Worm (Caenorhabditis elegans): ENCODE data around the gene dpy-2.

The dpy-2 gene

DNA sequence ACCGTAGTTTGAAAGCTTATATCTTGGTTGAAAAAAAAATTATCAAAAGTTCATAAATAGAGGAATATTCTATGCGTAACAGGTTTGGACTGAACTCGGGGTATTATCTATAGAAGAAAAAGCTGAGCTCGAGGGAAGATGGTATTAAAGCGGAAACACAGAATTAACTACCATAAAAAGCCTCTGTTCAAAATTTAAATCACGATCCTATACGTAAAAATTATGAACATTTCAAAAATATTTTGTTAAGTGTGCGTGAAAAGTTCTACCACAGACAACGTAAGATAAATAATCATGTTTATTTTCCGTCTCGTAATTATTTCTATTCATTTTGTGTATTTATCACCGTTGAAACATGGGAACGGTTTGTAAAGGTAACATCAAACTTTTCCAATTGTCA lies 32.3 kb downstream of the dpy-2 start, which contains the start of gene F41G3.5:
Gene F41G3.5, plus strand, starts transcription at position 301 of the 400 bp plus-strand sequence.
- no peak for TF ChIP-seq ets-7 (tag; optimal IDR thresholded peaks at IDR 0.05)
- TF ChIP-seq tra-4 (tag; optimal IDR thresholded peaks at IDR 0.05) = no peak
- no peak for TF ChIP-seq tbx-37 (GFP tag; conservative IDR thresholded peaks at IDR 0.05)
- no peak for TF ChIP-seq hmg-4 (GFP tag; optimal IDR thresholded peaks at IDR 0.05)
- no peak for TF ChIP-seq ceh-13 (GFP tag; optimal IDR thresholded peaks at IDR 0.05)
- TF ChIP-seq flt-1 (GFP tag; IDR thresholded peaks at IDR 0.05) = no peak
- TF ChIP-seq pes-1 (GFP tag; IDR thresholded peaks at IDR 0.05) = no peak
- no peak for TF ChIP-seq ama-1 (optimal IDR thresholded peaks at IDR 0.05)
- no peak for TF ChIP-seq aly-1 (tag; optimal IDR thresholded peaks at IDR 0.05)
- TF ChIP-seq ceh-36 (tag; optimal IDR thresholded peaks at IDR 0.05) = no peak
- TF ChIP-seq scrt-1 (GFP tag; IDR thresholded peaks at IDR 0.05) = no peak

DNA sequence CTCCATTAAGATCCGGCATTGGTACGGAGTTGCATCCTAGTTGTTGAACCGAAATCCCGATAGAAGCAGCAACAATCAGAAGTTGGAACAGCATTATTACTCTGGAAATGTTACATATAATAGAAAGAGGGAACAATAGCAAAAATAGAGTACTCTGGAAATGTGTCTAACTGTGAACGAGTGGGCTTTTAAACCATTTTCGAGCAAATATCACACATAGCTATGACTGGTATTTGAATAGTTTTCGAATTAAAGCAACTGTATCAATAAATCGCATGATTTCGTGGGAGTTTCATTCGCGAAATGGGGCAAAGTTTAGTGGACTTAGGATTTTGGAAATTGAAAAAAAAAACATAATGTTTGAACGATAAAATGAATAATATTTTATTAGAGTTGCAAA lies 35.3 kb downstream of the dpy-2 start, which contains the start of gene F41G3.10:
Gene F41G3.10, minus strand, starts transcription at position 101 of the 400 bp plus-strand sequence.
- no peak for TF ChIP-seq aly-1 (tag; optimal IDR thresholded peaks at IDR 0.05)
- TF ChIP-seq scrt-1 (GFP tag; IDR thresholded peaks at IDR 0.05) = no peak
- TF ChIP-seq F13C5.2 (tag; optimal IDR thresholded peaks at IDR 0.05) = no peak
- TF ChIP-seq hmbx-1 (tag; optimal IDR thresholded peaks at IDR 0.05) = no peak
- no peak for TF ChIP-seq ceh-36 (tag; optimal IDR thresholded peaks at IDR 0.05)
- TF ChIP-seq ama-1 (optimal IDR thresholded peaks at IDR 0.05) = no peak
- TF ChIP-seq hmg-4 (GFP tag; optimal IDR thresholded peaks at IDR 0.05) = no peak
- TF ChIP-seq hnd-1 (tag; optimal IDR thresholded peaks at IDR 0.05) = no peak
- TF ChIP-seq tbx-11 (GFP tag; IDR thresholded peaks at IDR 0.05) = no peak
- TF ChIP-seq sea-1 (GFP tag; conservative IDR thresholded peaks at IDR 0.05) = no peak
- no peak for TF ChIP-seq tbx-37 (GFP tag; conservative IDR thresholded peaks at IDR 0.05)

DNA sequence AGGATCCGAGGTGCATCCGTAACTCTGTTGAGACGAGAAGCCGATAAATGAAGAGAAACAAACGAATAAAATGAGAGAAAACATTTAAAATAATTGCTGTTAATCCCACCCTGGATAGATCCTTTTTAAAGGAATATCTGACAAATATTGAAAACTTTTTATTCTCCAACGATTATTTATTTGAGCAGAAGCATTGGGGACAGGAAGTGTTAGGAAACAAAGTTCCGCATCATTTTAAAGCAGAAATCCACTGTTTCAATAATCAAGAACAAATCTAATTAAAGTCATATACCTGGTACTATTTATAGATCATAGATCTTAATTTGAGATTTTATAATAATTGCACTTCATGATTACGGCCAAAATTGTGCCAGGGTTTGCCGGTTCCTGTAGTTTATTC lies 36.8 kb downstream of the dpy-2 start, which contains the start of gene F41G3.20:
Gene F41G3.20, minus strand, starts transcription at position 101 of the 400 bp plus-strand sequence.
- TF ChIP-seq ama-1 (optimal IDR thresholded peaks at IDR 0.05) = no peak

DNA sequence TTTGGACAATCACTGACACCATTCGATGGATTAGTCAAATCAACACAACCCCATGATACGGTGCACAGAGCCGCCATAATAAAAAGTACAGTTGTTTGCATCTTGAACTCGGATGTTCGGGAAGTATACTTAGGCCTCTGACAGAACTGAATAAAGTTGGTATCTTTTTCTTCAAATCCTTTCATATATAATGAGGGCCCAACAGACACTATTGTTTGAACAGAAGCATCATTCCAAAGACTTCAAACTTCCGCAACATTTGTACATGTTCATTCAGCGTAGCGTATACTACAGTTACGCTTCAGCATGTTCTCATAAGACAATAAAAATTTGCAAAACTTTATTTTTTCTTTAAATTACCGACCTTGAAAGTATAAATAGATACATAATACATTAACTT lies 37.9 kb downstream of the dpy-2 start, which contains the start of gene F41G3.19:
Gene F41G3.19, minus strand, starts transcription at position 101 of the 400 bp plus-strand sequence.
- TF ChIP-seq flt-1 (GFP tag; IDR thresholded peaks at IDR 0.05) (no peak), hmbx-1 (tag; optimal IDR thresholded peaks at IDR 0.05) (no peak), tra-4 (tag; optimal IDR thresholded peaks at IDR 0.05) (no peak), ceh-13 (GFP tag; optimal IDR thresholded peaks at IDR 0.05) (no peak), ceh-36 (tag; optimal IDR thresholded peaks at IDR 0.05) (no peak), tbx-37 (GFP tag; conservative IDR thresholded peaks at IDR 0.05) (no peak), tbx-11 (GFP tag; IDR thresholded peaks at IDR 0.05) (no peak), ama-1 (optimal IDR thresholded peaks at IDR 0.05) (no peak), scrt-1 (GFP tag; IDR thresholded peaks at IDR 0.05) (no peak), ets-7 (tag; optimal IDR thresholded peaks at IDR 0.05) (no peak), hmg-4 (GFP tag; optimal IDR thresholded peaks at IDR 0.05) (no peak), sea-1 (GFP tag; conservative IDR thresholded peaks at IDR 0.05) (no peak), aly-1 (tag; optimal IDR thresholded peaks at IDR 0.05) (no peak), hnd-1 (tag; optimal IDR thresholded peaks at IDR 0.05) (no peak), B0310.2 (tag; optimal IDR thresholded peaks at IDR 0.05) (no peak), pes-1 (GFP tag; IDR thresholded peaks at IDR 0.05) (no peak), F13C5.2 (tag; optimal IDR thresholded peaks at IDR 0.05) (no peak)

DNA sequence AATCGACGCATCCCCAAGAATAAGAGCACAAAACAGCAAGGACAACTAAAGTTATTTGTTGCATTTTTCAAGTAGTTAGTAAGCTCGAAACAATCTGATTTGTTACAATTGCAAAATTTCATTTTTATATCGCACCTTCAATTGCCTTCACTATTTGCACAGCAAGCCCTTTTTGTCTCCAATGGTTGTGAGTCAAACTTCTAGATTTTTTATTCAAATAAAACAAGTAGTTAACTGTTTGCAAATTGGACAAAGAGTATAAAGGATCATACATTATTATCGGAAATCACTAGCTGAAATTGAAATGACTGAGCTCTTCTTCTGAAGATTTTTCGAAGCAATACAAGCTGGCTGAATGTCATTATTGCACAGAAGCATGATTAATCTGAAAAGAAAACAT lies 38.8 kb downstream of the dpy-2 start, which contains the start of gene F41G3.21:
Gene F41G3.21, minus strand, starts transcription at position 101 of the 400 bp plus-strand sequence.
- TF ChIP-seq hmbx-1 (tag; optimal IDR thresholded peaks at IDR 0.05) = no peak
- TF ChIP-seq ceh-36 (tag; optimal IDR thresholded peaks at IDR 0.05) = no peak
- no peak for TF ChIP-seq ceh-13 (GFP tag; optimal IDR thresholded peaks at IDR 0.05)
- TF ChIP-seq tbx-11 (GFP tag; IDR thresholded peaks at IDR 0.05) = no peak
- no peak for TF ChIP-seq hmg-4 (GFP tag; optimal IDR thresholded peaks at IDR 0.05)
- no peak for TF ChIP-seq F13C5.2 (tag; optimal IDR thresholded peaks at IDR 0.05)
- TF ChIP-seq flt-1 (GFP tag; IDR thresholded peaks at IDR 0.05) = no peak
- no peak for TF ChIP-seq ets-7 (tag; optimal IDR thresholded peaks at IDR 0.05)
- no peak for TF ChIP-seq sea-1 (GFP tag; conservative IDR thresholded peaks at IDR 0.05)
- no peak for TF ChIP-seq ama-1 (optimal IDR thresholded peaks at IDR 0.05)
- no peak for TF ChIP-seq scrt-1 (GFP tag; IDR thresholded peaks at IDR 0.05)
- TF ChIP-seq pes-1 (GFP tag; IDR thresholded peaks at IDR 0.05) = no peak
- TF ChIP-seq tra-4 (tag; optimal IDR thresholded peaks at IDR 0.05) = no peak

DNA sequence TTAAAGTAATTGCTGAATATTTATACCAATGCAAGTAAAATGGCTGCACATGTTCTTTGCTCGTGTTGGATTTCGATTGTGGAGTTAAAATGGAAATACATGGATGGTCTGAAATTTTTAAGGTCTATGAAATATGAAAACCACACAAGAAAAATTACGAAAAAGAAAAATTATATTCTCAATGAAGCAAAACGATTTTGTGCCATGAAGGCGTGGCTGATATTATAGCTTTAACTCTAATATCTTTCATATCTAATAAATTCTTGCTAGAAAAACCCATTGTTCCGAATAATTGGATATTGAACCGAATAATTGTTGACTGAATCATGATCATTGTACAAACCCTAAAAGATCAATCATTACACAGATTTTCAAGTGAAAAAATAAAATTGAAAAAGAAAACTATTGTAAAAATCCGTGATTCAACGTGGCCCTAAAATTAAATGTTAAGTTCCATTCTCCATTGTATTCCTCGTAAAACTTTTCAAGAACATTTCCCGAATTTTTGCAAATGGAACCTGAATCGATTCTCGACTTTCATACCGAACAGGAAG lies 40.7 kb downstream of the dpy-2 start, which contains the start of the genes srx-95 and fis-1:
Gene srx-95, minus strand, starts transcription at position 101 of the 554 bp plus-strand sequence.
Gene fis-1, plus strand, starts transcription at position 504 of the 554 bp plus-strand sequence.
- TF ChIP-seq hmbx-1 (tag; optimal IDR thresholded peaks at IDR 0.05) (no peak), flt-1 (GFP tag; IDR thresholded peaks at IDR 0.05) (no peak)

DNA sequence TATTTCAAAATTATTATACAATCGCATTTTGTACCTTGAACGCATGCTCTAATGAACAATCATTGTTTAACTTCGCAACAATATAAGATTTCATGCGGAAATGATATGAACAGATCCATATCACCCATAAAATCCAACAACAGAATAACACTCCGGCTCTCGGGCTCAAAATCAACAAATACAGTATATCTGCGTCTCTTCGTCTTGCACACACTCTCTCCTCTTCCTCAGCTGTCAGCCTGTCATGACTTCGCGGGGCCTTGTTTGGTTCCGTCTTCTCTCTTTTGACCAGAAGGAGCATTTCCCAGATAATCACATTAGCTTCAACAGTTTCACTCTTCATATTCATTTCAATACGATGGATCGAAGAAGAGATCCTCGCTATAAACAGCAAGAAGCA lies 42.1 kb downstream of the dpy-2 start, which contains the start of gene F41G3.3:
Gene F41G3.3, plus strand, starts transcription at position 301 of the 400 bp plus-strand sequence.
- no peak for TF ChIP-seq scrt-1 (GFP tag; IDR thresholded peaks at IDR 0.05)
- no peak for TF ChIP-seq B0310.2 (tag; optimal IDR thresholded peaks at IDR 0.05)
- TF ChIP-seq hnd-1 (tag; optimal IDR thresholded peaks at IDR 0.05) = no peak
- TF ChIP-seq pes-1 (GFP tag; IDR thresholded peaks at IDR 0.05) = no peak
- TF ChIP-seq hmg-4 (GFP tag; optimal IDR thresholded peaks at IDR 0.05) = no peak

DNA sequence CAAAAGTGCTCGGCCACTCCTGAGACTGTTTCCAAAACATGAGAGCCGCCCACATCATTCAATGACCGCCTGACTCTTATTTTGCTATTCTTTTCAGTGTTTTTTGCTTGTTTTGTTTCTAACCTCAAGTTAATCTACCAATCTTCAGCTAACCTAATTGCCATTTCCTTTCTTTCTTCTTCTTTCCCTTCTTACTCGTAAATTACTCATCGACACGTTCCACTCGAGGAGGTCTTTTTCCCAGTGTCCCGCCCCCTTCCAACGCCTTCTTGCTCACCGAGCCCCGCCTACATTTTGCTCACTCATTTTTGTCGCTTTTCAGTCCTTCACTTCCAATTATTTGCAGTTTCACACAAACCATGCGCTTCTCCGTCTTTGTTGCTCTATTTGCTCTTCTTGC lies 50.6 kb downstream of the dpy-2 start, which contains the start of gene nlp-50:
Gene nlp-50, plus strand, starts transcription at position 301 of the 400 bp plus-strand sequence.
- TF ChIP-seq hmg-4 (GFP tag; optimal IDR thresholded peaks at IDR 0.05) (no peak), hnd-1 (tag; optimal IDR thresholded peaks at IDR 0.05) (no peak), ceh-13 (GFP tag; optimal IDR thresholded peaks at IDR 0.05) (no peak), sea-1 (GFP tag; conservative IDR thresholded peaks at IDR 0.05) (no peak), tra-4 (tag; optimal IDR thresholded peaks at IDR 0.05) (no peak), hmbx-1 (tag; optimal IDR thresholded peaks at IDR 0.05) (no peak), tbx-11 (GFP tag; IDR thresholded peaks at IDR 0.05) (no peak), flt-1 (GFP tag; IDR thresholded peaks at IDR 0.05) (no peak), ets-7 (tag; optimal IDR thresholded peaks at IDR 0.05) (no peak)
